Fruit fly (Drosophila melanogaster): ENCODE results near the gene CG7149.

DNA sequence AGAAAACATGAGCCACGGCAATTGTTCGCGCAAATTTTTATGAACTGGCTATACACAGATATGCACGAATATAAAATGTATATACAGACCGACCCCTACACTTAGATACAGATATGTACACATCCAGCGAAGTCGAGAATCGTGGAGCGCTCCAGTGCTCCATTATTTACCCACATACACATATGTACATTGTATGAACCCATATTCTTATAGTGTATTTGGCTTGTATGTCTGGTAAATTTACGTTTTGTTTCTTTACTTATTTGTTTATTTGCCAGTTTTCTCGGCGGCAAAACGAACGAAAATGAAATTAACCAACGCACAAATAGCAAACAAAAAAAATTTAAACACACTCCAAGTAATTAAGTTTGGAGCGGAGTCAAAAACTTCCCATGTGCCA, 23.0 kb upstream of the CG7149 start:
- TF ChIP-seq CG7045 (GFP tag; optimal IDR thresholded peaks at IDR 0.05): no peak
- no peak for TF ChIP-seq pad (GFP tag; optimal IDR thresholded peaks at IDR 0.05)
- TF ChIP-seq toe (GFP tag; optimal IDR thresholded peaks at IDR 0.05): no peak
- TF ChIP-seq Mnt (GFP tag; optimal IDR thresholded peaks at IDR 0.05): no peak
- no peak for TF ChIP-seq CG11617 (GFP tag; optimal IDR thresholded peaks at IDR 0.05)
- TF ChIP-seq CG12768 (GFP tag; optimal IDR thresholded peaks at IDR 0.05): no peak
- no peak for TF ChIP-seq kay (GFP tag; ENCODE audit: borderline replicate concordance)
- TF ChIP-seq ovo (GFP tag; optimal IDR thresholded peaks at IDR 0.05): no peak
- TF ChIP-seq cic (GFP tag; optimal IDR thresholded peaks at IDR 0.05): peak; percentile 3
- no peak for TF ChIP-seq Hr96 (GFP tag; optimal IDR thresholded peaks at IDR 0.05)
- no peak for TF ChIP-seq tj (GFP tag; optimal IDR thresholded peaks at IDR 0.05)
- no peak for TF ChIP-seq CG7101 (tag; optimal IDR thresholded peaks at IDR 0.05)
- no peak for TF ChIP-seq CG1620 (GFP tag; optimal IDR thresholded peaks at IDR 0.05)
